Worm (Caenorhabditis elegans): ENCODE measurements around the gene srz-23.

srz-23 gene

ce11 chrIV:3453346-3453745 lies at the start of gene srz-23:
Gene srz-23, plus strand, starts transcription at chrIV:3453608.
- TF ChIP-seq mes-2 (tag; optimal IDR thresholded peaks at IDR 0.05; ENCODE audit: poor library complexity, severe bottlenecking): no peak
- no peak for TF ChIP-seq duxl-1 (tag; optimal IDR thresholded peaks at IDR 0.05; ENCODE audit: poor library complexity)
- no peak for TF ChIP-seq F37D6.2 (tag; optimal IDR thresholded peaks at IDR 0.05)
- no peak for TF ChIP-seq unc-62 (GFP tag; optimal IDR thresholded peaks at IDR 0.05 in 1 of 2)
- TF ChIP-seq unc-62 (tag; optimal IDR thresholded peaks at IDR 0.05): no peak
- TF ChIP-seq aha-1 (tag): no peak
- TF ChIP-seq lim-7 (GFP tag; IDR thresholded peaks at IDR 0.05): no peak
- TF ChIP-seq dpl-1 (GFP tag; optimal IDR thresholded peaks at IDR 0.05): no peak

ce11 chrIV:3415383-3415782 lies 38.0 kb upstream of the srz-23 start, which contains the start of gene lgc-9:
Gene lgc-9, plus strand, starts transcription at chrIV:3415683.
- no peak for TF ChIP-seq duxl-1 (tag; optimal IDR thresholded peaks at IDR 0.05; ENCODE audit: poor library complexity)
- no peak for TF ChIP-seq lin-1 (GFP tag; IDR thresholded peaks at IDR 0.05)
- TF ChIP-seq nhr-237 (tag; optimal IDR thresholded peaks at IDR 0.05): no peak
- TF ChIP-seq lin-29 (GFP tag; IDR thresholded peaks at IDR 0.05): no peak
- TF ChIP-seq tag-97 (GFP tag; IDR thresholded peaks at IDR 0.05): no peak
- TF ChIP-seq sdz-12 (GFP tag; optimal IDR thresholded peaks at IDR 0.05): no peak
- no peak for TF ChIP-seq zip-2 (tag; optimal IDR thresholded peaks at IDR 0.05)

- TF ChIP-seq F37D6.2 (tag; optimal IDR thresholded peaks at IDR 0.05): no peak
- TF ChIP-seq ceh-28 (tag; optimal IDR thresholded peaks at IDR 0.05): peak; percentile 61
Observed at ce11 chrIV:3418741-3419140, 34.7 kb upstream of the srz-23 start.

ce11 chrIV:3422516-3422915 lies 30.9 kb upstream of the srz-23 start, which contains the start of gene C04C3.6:
Gene C04C3.6, minus strand, starts transcription at chrIV:3422616.
- TF ChIP-seq aly-2 (tag; optimal IDR thresholded peaks at IDR 0.05) (no peak), rbr-2 (tag; optimal IDR thresholded peaks at IDR 0.05) (no peak), zip-11 (GFP tag; IDR thresholded peaks at IDR 0.05) (no peak), hlh-11 (tag; optimal IDR thresholded peaks at IDR 0.05) (no peak), madf-5 (GFP tag; IDR thresholded peaks at IDR 0.05) (no peak), dpl-1 (GFP tag; optimal IDR thresholded peaks at IDR 0.05) (no peak), lir-3 (tag; optimal IDR thresholded peaks at IDR 0.05) (no peak), dmd-9 (GFP tag; IDR thresholded peaks at IDR 0.05) (no peak), F37D6.2 (tag; optimal IDR thresholded peaks at IDR 0.05) (no peak), hif-1 (tag; optimal IDR thresholded peaks at IDR 0.05) (no peak), F26F4.8 (GFP tag; conservative IDR thresholded peaks at IDR 0.05) (no peak), egl-43 (GFP tag; IDR thresholded peaks at IDR 0.05) (no peak), unc-62 (GFP tag; optimal IDR thresholded peaks at IDR 0.05 in 1 of 2) (no peak), unc-62 (tag; optimal IDR thresholded peaks at IDR 0.05) (no peak), php-3 (GFP tag; IDR thresholded peaks at IDR 0.05) (no peak), daf-12 (tag; optimal IDR thresholded peaks at IDR 0.05) (no peak), Y5F2A.4 (GFP tag; optimal IDR thresholded peaks at IDR 0.05) (no peak), T26A8.4 (GFP tag; IDR thresholded peaks at IDR 0.05) (no peak), spr-3 (GFP tag; optimal IDR thresholded peaks at IDR 0.05) (no peak), ZK337.2 (GFP tag; IDR thresholded peaks at IDR 0.05) (no peak), mdl-1 (tag; optimal IDR thresholded peaks at IDR 0.05) (no peak)

ce11 chrIV:3428434-3428950 lies 24.9 kb upstream of the srz-23 start, which contains the start of the genes C04C3.9 and srz-60:
Gene C04C3.9, minus strand, starts transcription at chrIV:3428534.
Gene srz-60, plus strand, starts transcription at chrIV:3428900.
- no peak for TF ChIP-seq attf-4 (tag; optimal IDR thresholded peaks at IDR 0.05)
- TF ChIP-seq unc-62 (GFP tag; optimal IDR thresholded peaks at IDR 0.05 in 1 of 2): peak in 1 of 2 experiments; percentile 30
- no peak for TF ChIP-seq unc-62 (tag; optimal IDR thresholded peaks at IDR 0.05)

Data from whole organism, L4 larva.